Fruit fly (Drosophila melanogaster) whole organism, embryonic: ENCODE data around the gene TkR86C.
A peak's percentile ranks its signal among the peaks of the same experiment; 100 is the strongest.

Experiments
- Bgb ChIP-seq: fragments of 200-800 bp; sonication (Bioruptor generic); IDR thresholded peaks from 2 replicates; pipeline ENCODE4 v1.3.6; 2022; ENCODE audit warnings: missing biosample characterization, missing genetic modification characterization; ENCODE audit not compliant: partially characterized antibody
- CG11398 ChIP-seq: fragments of 200-800 bp; sonication (Bioruptor generic); optimal IDR thresholded peaks from 2 replicates; lab custom pipeline; 2016; ENCODE audit warnings: missing biosample characterization, missing genetic modification characterization
- CG11456 ChIP-seq: fragments of 200-800 bp; sonication (Bioruptor generic); IDR thresholded peaks from 3 replicates; pipeline ENCODE4 v1.3.6; 2022; ENCODE audit warnings: missing biosample characterization, missing genetic modification characterization
- CG12744 ChIP-seq: fragments of 200-800 bp; sonication (Bioruptor generic); optimal IDR thresholded peaks from 2 replicates; lab custom pipeline; 2016; ENCODE audit warnings: missing biosample characterization, missing genetic modification characterization
- CG12942 ChIP-seq: fragments of 200-800 bp; sonication (Bioruptor generic); optimal IDR thresholded peaks from 3 replicates; lab custom pipeline; 2016; ENCODE audit warnings: missing biosample characterization, missing genetic modification characterization
- CG14014 ChIP-seq: fragments of 200-800 bp; sonication (Bioruptor generic); IDR thresholded peaks from 2 replicates; pipeline ENCODE4 v1.3.6; 2022; ENCODE audit warnings: missing biosample characterization, missing genetic modification characterization
- CG15601 ChIP-seq: fragments of 200-800 bp; sonication (Bioruptor generic); optimal IDR thresholded peaks from 3 replicates; lab custom pipeline; 2019; ENCODE audit warnings: missing biosample characterization, mild to moderate bottlenecking, missing genetic modification characterization, moderate library complexity
- CG16813 ChIP-seq: fragments of 200-800 bp; sonication (Bioruptor generic); IDR thresholded peaks from 3 replicates; pipeline ENCODE4 v1.3.6; 2022; ENCODE audit warnings: missing biosample characterization, missing genetic modification characterization; ENCODE audit not compliant: partially characterized antibody
- CG17385 ChIP-seq: fragments of 200-800 bp; sonication (Bioruptor generic); optimal IDR thresholded peaks from 3 replicates; lab custom pipeline; 2018; ENCODE audit warnings: missing biosample characterization, mild to moderate bottlenecking, missing genetic modification characterization
- CG1832 ChIP-seq: fragments of 200-800 bp; sonication (Bioruptor generic); optimal IDR thresholded peaks from 2 replicates; lab custom pipeline; 2017; ENCODE audit warnings: missing biosample characterization, mild to moderate bottlenecking, missing genetic modification characterization, inconsistent platforms
- CG2129 ChIP-seq: fragments of 200-800 bp; sonication (Bioruptor generic); IDR thresholded peaks from 2 replicates; pipeline ENCODE4 v1.3.6; 2022; ENCODE audit warnings: missing biosample characterization, missing genetic modification characterization; ENCODE audit not compliant: partially characterized antibody
- CG31441 ChIP-seq: fragments of 200-800 bp; sonication (Bioruptor generic); IDR thresholded peaks from 2 replicates; pipeline ENCODE4 v1.3.6; 2022; ENCODE audit warnings: missing biosample characterization, missing genetic modification characterization
- CG34376 ChIP-seq: fragments of 200-800 bp; sonication (Bioruptor generic); optimal IDR thresholded peaks from 2 replicates; lab custom pipeline; 2018; ENCODE audit warnings: missing biosample characterization, mild to moderate bottlenecking, missing genetic modification characterization
- CG4328 ChIP-seq: fragments of 200-800 bp; sonication (Bioruptor generic); optimal IDR thresholded peaks from 3 replicates; lab custom pipeline; 2017; ENCODE audit warnings: missing biosample characterization, missing genetic modification reagents, missing genetic modification characterization
- CG4404 ChIP-seq: fragments of 200-800 bp; sonication (Bioruptor generic); IDR thresholded peaks from 2 replicates; pipeline ENCODE4 v1.3.6; 2022; ENCODE audit warnings: missing biosample characterization, missing genetic modification characterization
- CG4854 ChIP-seq: fragments of 200-800 bp; sonication (Bioruptor generic); optimal IDR thresholded peaks from 2 replicates; lab custom pipeline; 2016; ENCODE audit warnings: missing biosample characterization, missing genetic modification characterization, inconsistent platforms
- CG6272 ChIP-seq: fragments of 200-800 bp; sonication (Bioruptor generic); IDR thresholded peaks from 2 replicates; pipeline ENCODE4 v1.3.6; 2022; ENCODE audit warnings: missing biosample characterization, missing genetic modification characterization
- CG6765 ChIP-seq: fragments of 200-800 bp; sonication (Bioruptor generic); optimal IDR thresholded peaks from 3 replicates; lab custom pipeline; 2017; ENCODE audit warnings: missing biosample characterization, mild to moderate bottlenecking, missing genetic modification characterization
- CG7357 ChIP-seq: fragments of 200-800 bp; sonication (Bioruptor generic); IDR thresholded peaks from 3 replicates; pipeline ENCODE4 v1.3.6; 2022; ENCODE audit warnings: missing biosample characterization, missing genetic modification characterization
- CG8281 ChIP-seq: fragments of 200-800 bp; sonication (Bioruptor generic); optimal IDR thresholded peaks from 2 replicates; lab custom pipeline; 2018; ENCODE audit warnings: missing biosample characterization, mild to moderate bottlenecking, missing genetic modification characterization, moderate library complexity
- CG9437 ChIP-seq: fragments of 200-800 bp; sonication (Bioruptor generic); optimal IDR thresholded peaks from 2 replicates; lab custom pipeline; 2018; ENCODE audit warnings: missing biosample characterization, mild to moderate bottlenecking, missing genetic modification characterization
- CG9727 ChIP-seq: fragments of 200-800 bp; sonication (Bioruptor generic); optimal IDR thresholded peaks from 3 replicates; lab custom pipeline; 2017; ENCODE audit warnings: missing biosample characterization, mild to moderate bottlenecking, missing genetic modification characterization
- D19A ChIP-seq: fragments of 200-800 bp; optimal IDR thresholded peaks from 3 replicates; lab custom pipeline; 2019; ENCODE audit warnings: missing biosample characterization, mild to moderate bottlenecking, missing genetic modification characterization, moderate library complexity
- Dfd ChIP-seq, 2 experiments: fragments of >200 bp; optimal IDR thresholded peaks; 2 replicates each; lab custom pipeline; 2017; ENCODE audit warnings: missing biosample characterization in 2 of 2, missing genetic modification characterization in 2 of 2
- HLH4C ChIP-seq: fragments of 200-800 bp; sonication (Bioruptor generic); IDR thresholded peaks from 3 replicates; pipeline ENCODE4 v1.3.6; 2022; ENCODE audit warnings: missing biosample characterization, missing genetic modification characterization; ENCODE audit not compliant: partially characterized antibody
- Hr39 ChIP-seq: fragments of >200 bp; optimal IDR thresholded peaks from 2 replicates; lab custom pipeline; 2017
- Mrtf ChIP-seq: fragments of 200-800 bp; sonication (Bioruptor generic); IDR thresholded peaks from 3 replicates; pipeline ENCODE4 v1.3.6; 2022; ENCODE audit warnings: missing biosample characterization, missing genetic modification characterization
- NC2β ChIP-seq: fragments of 200-800 bp; sonication (Bioruptor generic); optimal IDR thresholded peaks from 2 replicates; lab custom pipeline; 2016; ENCODE audit warnings: missing biosample characterization, missing genetic modification characterization
- Sox102F ChIP-seq: fragments of 200-800 bp; sonication (Bioruptor generic); optimal IDR thresholded peaks from 2 replicates; lab custom pipeline; 2018; ENCODE audit warnings: missing biosample characterization, mild to moderate bottlenecking, missing genetic modification characterization, moderate library complexity
- Usf ChIP-seq: fragments of 200-800 bp; sonication (Bioruptor generic); optimal IDR thresholded peaks from 2 replicates; lab custom pipeline; 2017; ENCODE audit warnings: missing genotype, missing biosample characterization, missing genetic modification characterization
- al ChIP-seq: fragments of 200-800 bp; sonication (Bioruptor generic); IDR thresholded peaks from 2 replicates; pipeline ENCODE4 v1.3.6; 2022; ENCODE audit warnings: missing biosample characterization, missing genetic modification characterization
- bab2 ChIP-seq: fragments of 200-800 bp; sonication (Bioruptor generic); optimal IDR thresholded peaks from 2 replicates; lab custom pipeline; 2016; ENCODE audit warnings: missing biosample characterization, missing genetic modification characterization
- chm ChIP-seq: fragments of 200-800 bp; sonication (Bioruptor generic); IDR thresholded peaks from 2 replicates; pipeline ENCODE4 v1.3.6; 2022; ENCODE audit warnings: missing biosample characterization, missing genetic modification characterization
- da ChIP-seq: fragments of 200-800 bp; sonication (Bioruptor generic); optimal IDR thresholded peaks from 2 replicates; lab custom pipeline; 2016; ENCODE audit warnings: missing biosample characterization, missing genetic modification characterization
- dpn ChIP-seq, 2 experiments: fragments of 200-800 bp; sonication (Bioruptor generic); optimal IDR thresholded peaks; 3 replicates each; lab custom pipeline; 2016; ENCODE audit warnings: missing biosample characterization in 2 of 2, missing genetic modification characterization in 2 of 2
- esg ChIP-seq: fragments of 200-800 bp; sonication (Bioruptor generic); conservative IDR thresholded peaks from 2 replicates; pipeline ENCODE4 v1.3.6; 2022; ENCODE audit warnings: missing biosample characterization, missing genetic modification characterization
- ewg ChIP-seq: fragments of 200-800 bp; sonication (Bioruptor generic); optimal IDR thresholded peaks from 3 replicates; lab custom pipeline; 2017; ENCODE audit warnings: mild to moderate bottlenecking, missing biosample characterization, missing genetic modification reagents, missing genetic modification characterization
- hbn ChIP-seq: fragments of 200-800 bp; sonication (Bioruptor generic); IDR thresholded peaks from 2 replicates; pipeline ENCODE4 v1.3.6; 2022; ENCODE audit warnings: missing biosample characterization, missing genetic modification characterization; ENCODE audit not compliant: partially characterized antibody
- nerfin-2 ChIP-seq: fragments of 200-800 bp; sonication (Bioruptor generic); IDR thresholded peaks from 2 replicates; pipeline ENCODE4 v1.3.6; 2022; ENCODE audit warnings: missing biosample characterization, missing genetic modification characterization; ENCODE audit not compliant: partially characterized antibody
- pum ChIP-seq: fragments of 200-800 bp; sonication (Bioruptor generic); optimal IDR thresholded peaks from 2 replicates; lab custom pipeline; 2016; ENCODE audit warnings: missing biosample characterization, missing genetic modification characterization
- sc ChIP-seq, 3 experiments: fragments of >200 bp in 2 of 3; fragments of 200-800 bp in 1 of 3; sonication (Bioruptor generic) in 1 of 3; optimal IDR thresholded peaks; 2 replicates in 2 of 3; 3 replicates in 1 of 3; lab custom pipeline; 2017; ENCODE audit warnings: mild to moderate bottlenecking in 1 of 3, missing biosample characterization in 1 of 3, missing genetic modification characterization in 1 of 3, missing genetic modification reagents in 1 of 3
- sima ChIP-seq: fragments of 200-800 bp; sonication (Bioruptor generic); optimal IDR thresholded peaks from 2 replicates; lab custom pipeline; 2016; ENCODE audit warnings: missing biosample characterization, missing genetic modification characterization
- slbo ChIP-seq: fragments of 200-800 bp; sonication (Bioruptor generic); IDR thresholded peaks from 2 replicates; pipeline ENCODE4 v1.3.6; 2022; ENCODE audit warnings: missing biosample characterization, missing genetic modification characterization
- stc ChIP-seq: fragments of 200-800 bp; sonication (Bioruptor generic); IDR thresholded peaks from 2 replicates; pipeline ENCODE4 v1.3.6; 2022; ENCODE audit warnings: missing biosample characterization, missing genetic modification characterization
- stwl ChIP-seq: fragments of 200-800 bp; sonication (Bioruptor generic); optimal IDR thresholded peaks from 3 replicates; lab custom pipeline; 2018; ENCODE audit warnings: missing biosample characterization, mild to moderate bottlenecking, missing genetic modification characterization, moderate library complexity
- tup ChIP-seq: fragments of 200-800 bp; sonication (Bioruptor generic); optimal IDR thresholded peaks from 2 replicates; lab custom pipeline; 2016; ENCODE audit warnings: missing biosample characterization, mild to moderate bottlenecking, missing genetic modification characterization, moderate library complexity
- unpg ChIP-seq: fragments of 200-800 bp; sonication (Bioruptor generic); optimal IDR thresholded peaks from 3 replicates; lab custom pipeline; 2018; ENCODE audit warnings: missing biosample characterization, mild to moderate bottlenecking, missing genetic modification characterization, moderate library complexity
- vvl ChIP-seq: fragments of 200-800 bp; sonication (Bioruptor generic); IDR thresholded peaks from 2 replicates; pipeline ENCODE4 v1.3.6; 2022; ENCODE audit warnings: missing biosample characterization, missing genetic modification characterization
- zen ChIP-seq: fragments of 200-800 bp; sonication (Bioruptor generic); optimal IDR thresholded peaks from 3 replicates; lab custom pipeline; 2018; ENCODE audit warnings: missing biosample characterization, mild to moderate bottlenecking, missing genetic modification characterization, moderate library complexity
- zf30C ChIP-seq: fragments of 200-800 bp; sonication (Bioruptor generic); optimal IDR thresholded peaks from 3 replicates; lab custom pipeline; 2018; ENCODE audit warnings: missing biosample characterization, mild to moderate bottlenecking, missing genetic modification characterization
- zfh1 ChIP-seq: fragments of 200-800 bp; sonication (Bioruptor generic); IDR thresholded peaks from 3 replicates; pipeline ENCODE4 v1.3.6; 2022; ENCODE audit warnings: missing biosample characterization, missing genetic modification characterization

Gene TkR86C

dm6 chr3R:10788186-10788585 is 37.2 kb upstream of the TkR86C start, which contains the start of the genes Art1 and Mcm5 (continued):
- TF ChIP-seq CG12942 (GFP tag; lab: Kevin White, UChicago): no peak
- no peak for TF ChIP-seq unpg
- TF ChIP-seq CG14014 (GFP tag; lab: Robert Waterston, UW): no peak
- no peak for TF ChIP-seq ewg (GFP tag; lab: Kevin White, UChicago)
- peak; percentile 56 to 61 for TF ChIP-seq dpn (GFP tag; optimal IDR thresholded peaks at IDR 0.05; lab: Kevin White, UChicago)
- TF ChIP-seq CG4404 (GFP tag; lab: Robert Waterston, UW): no peak; the same call in 1 of the 2 replicates
- no peak for TF ChIP-seq chm (GFP tag; lab: Robert Waterston, UW)
- TF ChIP-seq esg (GFP tag; lab: Robert Waterston, UW): no peak
- TF ChIP-seq sima (GFP tag; lab: Kevin White, UChicago): no peak
- TF ChIP-seq CG4328 (GFP tag; lab: Kevin White, UChicago): no peak
- peak; percentile 89 for TF ChIP-seq HLH4C (GFP tag; lab: Robert Waterston, UW)
- TF ChIP-seq CG6272 (GFP tag; lab: Robert Waterston, UW): no peak
- 0 out of 2 replicates have a peak, but pooled peaks have one; percentile 31 for TF ChIP-seq al (GFP tag; lab: Robert Waterston, UW)
- TF ChIP-seq Dfd (GFP tag; optimal IDR thresholded peaks at IDR 0.05; lab: Kevin White, UChicago): no peak
- no peak for TF ChIP-seq CG34376 (GFP tag; lab: Kevin White, UChicago)
- TF ChIP-seq zen: peak; percentile 38
- TF ChIP-seq CG9727 (GFP tag; lab: Kevin White, UChicago): peak; percentile 59
- TF ChIP-seq CG8281 (tag; lab: Kevin White, UChicago): no peak
- no peak for TF ChIP-seq stc
- peak; percentile 8 for TF ChIP-seq CG11398 (GFP tag; lab: Kevin White, UChicago)
- no peak for TF ChIP-seq zf30C (GFP tag; lab: Kevin White, UChicago)
- TF ChIP-seq vvl (GFP tag; lab: Robert Waterston, UW): no peak
- TF ChIP-seq sc (optimal IDR thresholded peaks at IDR 0.05; lab: Kevin White, UChicago): no peak
- no peak for TF ChIP-seq sc (GFP tag; optimal IDR thresholded peaks at IDR 0.05; lab: Kevin White, UChicago)
- TF ChIP-seq tup (GFP tag; lab: Kevin White, UChicago): no peak
- peak; percentile 46 for TF ChIP-seq CG4854 (GFP tag; lab: Kevin White, UChicago)
- peak; percentile 19 for TF ChIP-seq bab2 (GFP tag; lab: Kevin White, UChicago)
- TF ChIP-seq CG31441 (GFP tag; lab: Robert Waterston, UW): no peak
- no peak for TF ChIP-seq D19A (tag; lab: Kevin White, UChicago)
- TF ChIP-seq CG16813 (GFP tag; lab: Robert Waterston, UW): peak; percentile 96
- TF ChIP-seq CG12744 (GFP tag; lab: Kevin White, UChicago): peak; percentile 30
- no peak for TF ChIP-seq CG15601
- TF ChIP-seq NC2β (GFP tag; lab: Kevin White, UChicago): peak; percentile 38
- TF ChIP-seq da: no peak
- no peak for TF ChIP-seq CG11456
- peak; percentile 24; the same call in 1 of the 2 replicates for TF ChIP-seq slbo (GFP tag; lab: Robert Waterston, UW)
- TF ChIP-seq Bgb (GFP tag; lab: Robert Waterston, UW): peak; percentile 81
- no peak for TF ChIP-seq CG1832
- peak; percentile 86 for TF ChIP-seq stwl (tag; lab: Kevin White, UChicago)
- TF ChIP-seq Hr39 (lab: Kevin White, UChicago): no peak
- TF ChIP-seq CG9437 (GFP tag; lab: Kevin White, UChicago): no peak
- no peak for TF ChIP-seq CG6765 (GFP tag; lab: Kevin White, UChicago)
- TF ChIP-seq Usf: no peak
- peak; percentile 17 for TF ChIP-seq pum (GFP tag; lab: Kevin White, UChicago)
- no peak for TF ChIP-seq zfh1 (GFP tag; lab: Robert Waterston, UW)
- peak; percentile 91 for TF ChIP-seq hbn (GFP tag; lab: Robert Waterston, UW)
- TF ChIP-seq CG2129 (GFP tag; lab: Robert Waterston, UW): peak; percentile 95
- no peak for TF ChIP-seq CG7357 (GFP tag; lab: Robert Waterston, UW)
- peak; percentile 83 for TF ChIP-seq nerfin-2 (GFP tag; lab: Robert Waterston, UW)
- no peak for TF ChIP-seq Mrtf
- peak; percentile 2 for TF ChIP-seq CG17385 (GFP tag; lab: Kevin White, UChicago)
- no peak for TF ChIP-seq Sox102F (GFP tag; lab: Kevin White, UChicago)
